Fruit fly (Drosophila melanogaster) whole organism, prepupa: ENCODE measurements around the gene CG42305.

ENCODE experiments used
- Blimp-1 ChIP-seq: fragments of 200-800 bp; sonication (Bioruptor generic); optimal IDR thresholded peaks from 3 replicates; lab custom pipeline; 2017; ENCODE audit warnings: missing biosample characterization, missing genetic modification characterization, mild to moderate bottlenecking, moderate library complexity, missing genetic modification reagents
- CG10669 ChIP-seq: fragments of 200-800 bp; sonication (Bioruptor generic); optimal IDR thresholded peaks from 3 replicates; lab custom pipeline; 2018; ENCODE audit warnings: missing biosample characterization, mild to moderate bottlenecking, missing genetic modification characterization, moderate library complexity
- CG11294 ChIP-seq: fragments of 200-800 bp; sonication (Bioruptor generic); IDR thresholded peaks from 2 replicates; pipeline ENCODE4 v1.3.6; 2022; ENCODE audit warnings: missing biosample characterization, missing genetic modification characterization
- CG11762 ChIP-seq: fragments of 200-800 bp; sonication (Bioruptor generic); optimal IDR thresholded peaks from 3 replicates; lab custom pipeline; 2016; ENCODE audit warnings: missing biosample characterization, missing genetic modification characterization; ENCODE audit not compliant: insufficient read depth
- CG15336 ChIP-seq: fragments of 200-800 bp; sonication (Bioruptor generic); IDR thresholded peaks from 2 replicates; pipeline ENCODE4 v1.3.6; 2022; ENCODE audit warnings: missing biosample characterization, missing genetic modification characterization
- CG16779 ChIP-seq: fragments of 200-800 bp; sonication (Bioruptor generic); optimal IDR thresholded peaks from 3 replicates; lab custom pipeline; 2017; ENCODE audit warnings: missing biosample characterization, mild to moderate bottlenecking, missing genetic modification characterization
- CG3032 ChIP-seq: fragments of 200-800 bp; optimal IDR thresholded peaks from 2 replicates; lab custom pipeline; 2019; ENCODE audit warnings: missing biosample characterization, mild to moderate bottlenecking, missing genetic modification characterization, moderate library complexity
- CG31627 ChIP-seq: fragments of 200-800 bp; sonication (Bioruptor generic); optimal IDR thresholded peaks from 3 replicates; lab custom pipeline; 2016; ENCODE audit warnings: missing biosample characterization, missing genetic modification characterization
- CG32006 ChIP-seq: fragments of 200-800 bp; sonication (Bioruptor generic); optimal IDR thresholded peaks from 3 replicates; lab custom pipeline; 2017; ENCODE audit warnings: missing biosample characterization, mild to moderate bottlenecking, missing genetic modification characterization
- CG34406 ChIP-seq: fragments of 200-800 bp; sonication (Bioruptor generic); optimal IDR thresholded peaks from 3 replicates; lab custom pipeline; 2016; ENCODE audit warnings: missing biosample characterization, missing genetic modification characterization
- CG3919 ChIP-seq: fragments of 200-800 bp; sonication (Bioruptor generic); optimal IDR thresholded peaks from 3 replicates; lab custom pipeline; 2016; ENCODE audit warnings: missing biosample characterization, missing genetic modification characterization
- CG6163 ChIP-seq: fragments of 200-800 bp; sonication (Bioruptor generic); IDR thresholded peaks from 3 replicates; pipeline ENCODE4 v1.3.6; 2022; ENCODE audit warnings: missing biosample characterization, missing genetic modification characterization
- CG6276 ChIP-seq: fragments of 200-800 bp; sonication (Bioruptor generic); optimal IDR thresholded peaks from 2 replicates; lab custom pipeline; 2017; ENCODE audit warnings: missing biosample characterization, mild to moderate bottlenecking, missing genetic modification characterization
- CG6792 ChIP-seq: fragments of 200-800 bp; sonication (Bioruptor generic); optimal IDR thresholded peaks from 3 replicates; lab custom pipeline; 2016; ENCODE audit warnings: missing biosample characterization, missing genetic modification characterization
- CG6808 ChIP-seq: fragments of 200-800 bp; sonication (Bioruptor generic); optimal IDR thresholded peaks from 3 replicates; lab custom pipeline; 2017; ENCODE audit warnings: missing biosample characterization, missing genetic modification characterization, mild to moderate bottlenecking, moderate library complexity, missing genetic modification reagents
- CG6854 ChIP-seq: fragments of 200-800 bp; sonication (Bioruptor generic); optimal IDR thresholded peaks from 2 replicates; lab custom pipeline; 2017; ENCODE audit warnings: missing biosample characterization, mild to moderate bottlenecking, missing genetic modification characterization
- CG7368 ChIP-seq: fragments of 200-800 bp; sonication (Bioruptor generic); optimal IDR thresholded peaks from 3 replicates; lab custom pipeline; 2016; ENCODE audit warnings: missing biosample characterization, missing genetic modification characterization
- CG8119 ChIP-seq: fragments of 200-800 bp; sonication (Bioruptor generic); IDR thresholded peaks from 3 replicates; pipeline ENCODE4 v1.3.6; 2022; ENCODE audit warnings: missing biosample characterization, missing genetic modification characterization
- CG8319 ChIP-seq: fragments of 200-800 bp; sonication (Bioruptor generic); optimal IDR thresholded peaks from 3 replicates; lab custom pipeline; 2016; ENCODE audit warnings: missing biosample characterization, missing genetic modification characterization
- CG8632 ChIP-seq: fragments of 200-800 bp; sonication (Bioruptor generic); optimal IDR thresholded peaks from 3 replicates; lab custom pipeline; 2016; ENCODE audit warnings: missing biosample characterization, missing genetic modification characterization
- CG9139 ChIP-seq: fragments of 200-800 bp; sonication (Bioruptor generic); optimal IDR thresholded peaks from 3 replicates; lab custom pipeline; 2017; ENCODE audit warnings: missing biosample characterization, mild to moderate bottlenecking, missing genetic modification characterization
- Eip93F ChIP-seq: fragments of 200-800 bp; sonication (Bioruptor generic); optimal IDR thresholded peaks from 2 replicates; lab custom pipeline; 2016; ENCODE audit warnings: missing biosample characterization, mild to moderate bottlenecking, missing genetic modification characterization
- Ets21C ChIP-seq: fragments of 200-800 bp; sonication (Bioruptor generic); optimal IDR thresholded peaks from 3 replicates; lab custom pipeline; 2016; ENCODE audit warnings: missing biosample characterization, missing genetic modification characterization
- Ets96B ChIP-seq: fragments of 200-800 bp; optimal IDR thresholded peaks from 2 replicates; lab custom pipeline; 2019; ENCODE audit warnings: missing biosample characterization, mild to moderate bottlenecking, missing genetic modification characterization, moderate library complexity
- Hr38 ChIP-seq: sonication (Bioruptor generic); optimal IDR thresholded peaks from 2 replicates; lab custom pipeline; 2016; ENCODE audit warnings: missing biosample characterization, missing genetic modification characterization
- Hr4 ChIP-seq: fragments of 200-800 bp; sonication (Bioruptor generic); optimal IDR thresholded peaks from 3 replicates; lab custom pipeline; 2016; ENCODE audit warnings: missing biosample characterization, missing genetic modification characterization
- Met ChIP-seq: fragments of 200-800 bp; sonication (Bioruptor generic); optimal IDR thresholded peaks from 3 replicates; lab custom pipeline; 2016; ENCODE audit warnings: missing biosample characterization, missing genetic modification characterization
- Smox ChIP-seq: fragments of 200-800 bp; sonication (Bioruptor generic); optimal IDR thresholded peaks from 3 replicates; lab custom pipeline; 2016; ENCODE audit warnings: missing biosample characterization, missing genetic modification characterization
- Sox102F ChIP-seq: fragments of 200-800 bp; sonication (Bioruptor generic); optimal IDR thresholded peaks from 2 replicates; lab custom pipeline; 2016; ENCODE audit warnings: missing biosample characterization, mild to moderate bottlenecking, missing genetic modification characterization
- Sox15 ChIP-seq: fragments of 200-800 bp; sonication (Bioruptor generic); optimal IDR thresholded peaks from 3 replicates; lab custom pipeline; 2016; ENCODE audit warnings: missing biosample characterization, missing genetic modification characterization
- achi ChIP-seq: fragments of 200-800 bp; sonication (Bioruptor generic); optimal IDR thresholded peaks from 3 replicates; lab custom pipeline; 2016; ENCODE audit warnings: missing biosample characterization, missing genetic modification characterization
- acj6 ChIP-seq: fragments of 200-800 bp; sonication (Bioruptor generic); optimal IDR thresholded peaks from 3 replicates; lab custom pipeline; 2016; ENCODE audit warnings: missing biosample characterization, missing genetic modification characterization
- eg ChIP-seq: fragments of 200-800 bp; sonication (Bioruptor generic); IDR thresholded peaks from 3 replicates; pipeline ENCODE4 v1.3.6; 2022; ENCODE audit warnings: missing biosample characterization, missing genetic modification characterization
- esn ChIP-seq: fragments of 200-800 bp; sonication (Bioruptor generic); optimal IDR thresholded peaks from 2 replicates; lab custom pipeline; 2016; ENCODE audit warnings: missing biosample characterization, mild to moderate bottlenecking, missing genetic modification characterization, moderate library complexity
- fd59A ChIP-seq: fragments of 200-800 bp; sonication (Bioruptor generic); optimal IDR thresholded peaks from 2 replicates; lab custom pipeline; 2017; ENCODE audit warnings: missing biosample characterization, mild to moderate bottlenecking, missing genetic modification characterization, missing genetic modification reagents
- fd85E ChIP-seq: fragments of 200-800 bp; sonication (Bioruptor generic); optimal IDR thresholded peaks from 3 replicates; lab custom pipeline; 2016; ENCODE audit warnings: missing biosample characterization, missing genetic modification characterization
- fkh ChIP-seq: fragments of 200-800 bp; sonication (Bioruptor generic); optimal IDR thresholded peaks from 3 replicates; lab custom pipeline; 2017; ENCODE audit warnings: missing biosample characterization, mild to moderate bottlenecking, missing genetic modification characterization, moderate library complexity
- lz ChIP-seq: fragments of 200-800 bp; sonication (Bioruptor generic); optimal IDR thresholded peaks from 3 replicates; lab custom pipeline; 2016; ENCODE audit warnings: missing biosample characterization, missing genetic modification characterization
- net ChIP-seq: fragments of 200-800 bp; sonication (Bioruptor generic); optimal IDR thresholded peaks from 3 replicates; lab custom pipeline; 2016; ENCODE audit warnings: missing biosample characterization, missing genetic modification characterization
- pdm3 ChIP-seq: fragments of 200-800 bp; sonication (Bioruptor generic); optimal IDR thresholded peaks from 3 replicates; lab custom pipeline; 2016; ENCODE audit warnings: missing biosample characterization, missing genetic modification characterization
- spab ChIP-seq: fragments of 200-800 bp; sonication (Bioruptor generic); optimal IDR thresholded peaks from 2 replicates; lab custom pipeline; 2017; ENCODE audit warnings: missing biosample characterization, mild to moderate bottlenecking, missing genetic modification characterization, missing genetic modification reagents
- ss ChIP-seq, 2 experiments: fragments of 200-800 bp; sonication (Bioruptor generic); optimal IDR thresholded peaks; 2 replicates in 1 of 2; 3 replicates in 1 of 2; lab custom pipeline; 2017 to 2018; ENCODE audit warnings: mild to moderate bottlenecking in 2 of 2, missing biosample characterization in 2 of 2, missing genetic modification characterization in 2 of 2, moderate library complexity in 1 of 2
- svp ChIP-seq: fragments of 200-800 bp; sonication (Bioruptor generic); peaks from one replicate; lab custom pipeline; 2016; ENCODE audit warnings: missing biosample characterization, missing genetic modification characterization
- topi ChIP-seq: fragments of 200-800 bp; sonication (Bioruptor generic); optimal IDR thresholded peaks from 3 replicates; lab custom pipeline; 2016; ENCODE audit warnings: missing biosample characterization, missing genetic modification characterization
- vri ChIP-seq: fragments of 200-800 bp; sonication (Bioruptor generic); optimal IDR thresholded peaks from 3 replicates; lab custom pipeline; 2016; ENCODE audit warnings: missing biosample characterization, mild to moderate bottlenecking, missing genetic modification characterization

CG42305 gene

DNA sequence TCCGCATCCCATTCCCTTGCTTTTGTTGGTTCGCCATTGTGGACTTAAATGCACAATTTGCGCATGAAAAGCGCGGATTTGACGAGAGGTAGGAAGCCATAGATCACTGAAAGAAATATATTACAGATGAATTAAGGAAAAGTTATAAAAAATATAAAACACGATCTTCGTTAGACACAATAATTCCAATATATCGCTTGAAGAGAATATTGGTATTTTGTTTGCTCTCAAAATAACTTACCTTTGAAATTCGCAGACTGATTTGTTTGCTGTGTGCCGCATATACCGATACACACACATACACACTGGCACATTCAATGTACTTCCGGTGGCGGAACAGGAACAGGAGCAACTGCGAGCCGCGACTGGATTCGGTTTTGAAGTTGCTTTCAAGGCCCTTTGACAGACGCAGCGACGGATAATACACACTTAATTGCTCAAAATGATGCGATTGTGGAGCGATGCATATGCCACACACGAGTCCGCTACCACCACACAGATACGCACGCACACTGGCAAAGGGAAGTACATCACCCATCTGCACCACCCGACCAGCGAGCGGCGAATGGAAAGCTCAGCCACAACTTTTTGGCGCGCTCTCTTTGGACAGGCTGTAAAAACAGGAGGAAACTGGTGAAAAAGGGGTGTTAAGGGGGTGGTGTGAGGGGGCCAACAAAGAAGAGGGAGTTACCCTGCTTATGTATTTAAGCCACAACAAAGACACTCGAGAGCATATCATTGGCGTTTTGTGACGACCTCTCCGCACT lies 6.6 kb upstream of the CG42305 start (continued):
- peak; percentile 43 for TF ChIP-seq CG10669 (GFP tag; lab: Kevin White, UChicago)
- peak; percentile 9 for TF ChIP-seq CG34406 (GFP tag; lab: Kevin White, UChicago)
- no peak for TF ChIP-seq CG6854 (GFP tag; lab: Kevin White, UChicago)
- no peak for TF ChIP-seq Sox15 (GFP tag; lab: Kevin White, UChicago)
- peak; percentile 81 for TF ChIP-seq svp
- TF ChIP-seq CG32006 = no peak
- TF ChIP-seq pdm3 (GFP tag; lab: Kevin White, UChicago) = peak; percentile 18
- TF ChIP-seq esn (GFP tag; lab: Kevin White, UChicago) = peak; percentile 65
- peak; percentile 39 for TF ChIP-seq CG6792 (GFP tag; lab: Kevin White, UChicago)
- no peak for TF ChIP-seq Hr38 (GFP tag; lab: Kevin White, UChicago)
- peak; percentile 66 for TF ChIP-seq Met (GFP tag; lab: Kevin White, UChicago)
- peak; percentile 36 for TF ChIP-seq Sox102F (GFP tag; lab: Kevin White, UChicago)
- peak; percentile 52 for TF ChIP-seq lz
- TF ChIP-seq spab (GFP tag; lab: Kevin White, UChicago) = peak; percentile 15
- peak; percentile 19 for TF ChIP-seq CG8632 (GFP tag; lab: Kevin White, UChicago)
- peak; percentile 25 for TF ChIP-seq achi (GFP tag; lab: Kevin White, UChicago)
- TF ChIP-seq Blimp-1 (GFP tag; lab: Kevin White, UChicago) = no peak
- no peak for TF ChIP-seq CG6276 (GFP tag; lab: Kevin White, UChicago)
- no peak for TF ChIP-seq eg
- TF ChIP-seq CG31627 (GFP tag; lab: Kevin White, UChicago) = peak; percentile 52
- TF ChIP-seq CG3919 (GFP tag; lab: Kevin White, UChicago) = peak; percentile 58
- peak; percentile 32 for TF ChIP-seq CG8319
- TF ChIP-seq CG15336 = no peak
- TF ChIP-seq topi (GFP tag; lab: Kevin White, UChicago) = peak; percentile 62
- TF ChIP-seq CG6808 (GFP tag; lab: Kevin White, UChicago) = no peak
- no peak for TF ChIP-seq CG9139 (GFP tag; lab: Kevin White, UChicago)
- TF ChIP-seq net (GFP tag; lab: Kevin White, UChicago) = no peak
- TF ChIP-seq Ets21C (GFP tag; lab: Kevin White, UChicago) = peak; percentile 41
- TF ChIP-seq CG11294 (GFP tag; lab: Robert Waterston, UW) = no peak
- TF ChIP-seq ss (GFP tag; optimal IDR thresholded peaks at IDR 0.05; lab: Kevin White, UChicago) = peak in 1 of 2 experiments; percentile 17
- TF ChIP-seq fkh (GFP tag; lab: Kevin White, UChicago) = no peak
- TF ChIP-seq CG8119 = no peak
- TF ChIP-seq Smox (GFP tag; lab: Kevin White, UChicago) = peak; percentile 64
- no peak for TF ChIP-seq Hr4
- no peak for TF ChIP-seq CG3032
- TF ChIP-seq vri = peak; percentile 37
- no peak for TF ChIP-seq CG16779 (tag; lab: Kevin White, UChicago)
- TF ChIP-seq, all 60 proteins: peak for 28

DNA sequence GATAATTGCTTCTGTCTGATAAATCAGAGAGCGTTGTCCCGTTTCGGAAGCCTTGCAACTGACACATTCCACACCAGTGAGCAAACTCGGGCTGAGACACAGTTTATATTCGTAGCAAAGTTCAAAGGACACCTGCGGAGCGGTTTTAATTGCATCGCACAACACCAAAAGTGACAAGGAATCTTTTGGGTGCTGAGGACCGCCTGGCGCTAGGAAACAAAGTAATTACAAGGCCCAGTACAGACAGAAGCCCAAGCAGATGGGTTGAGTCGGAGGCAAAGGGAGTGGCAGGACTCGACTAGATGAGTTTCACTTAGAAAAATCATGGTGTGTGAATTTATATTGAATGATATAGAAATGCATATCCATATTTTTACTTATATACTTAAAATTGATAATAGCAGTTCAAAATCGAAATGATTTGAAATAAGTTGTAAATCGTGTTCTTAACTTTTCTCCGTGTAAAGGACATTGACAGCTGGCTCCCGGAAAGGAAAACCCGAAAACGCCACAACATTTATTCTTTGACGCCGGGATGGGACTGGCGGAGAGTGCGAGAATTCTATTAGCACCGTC lies 3.6 kb upstream of the CG42305 start:
- TF ChIP-seq fd59A (no peak), CG7368 (no peak), Ets96B (tag; lab: Kevin White, UChicago) (no peak), CG8119 (no peak), CG3032 (no peak), CG6163 (GFP tag; lab: Robert Waterston, UW) (no peak), Eip93F (GFP tag; lab: Kevin White, UChicago) (no peak), pdm3 (GFP tag; lab: Kevin White, UChicago) (no peak), fd85E (GFP tag; lab: Kevin White, UChicago) (no peak), Met (GFP tag; lab: Kevin White, UChicago) (no peak), Ets21C (GFP tag; lab: Kevin White, UChicago) (no peak), Hr4 (no peak), achi (GFP tag; lab: Kevin White, UChicago) (no peak), CG31627 (GFP tag; lab: Kevin White, UChicago) (no peak), CG10669 (GFP tag; lab: Kevin White, UChicago) (no peak), CG11762 (no peak), acj6 (no peak), fkh (GFP tag; lab: Kevin White, UChicago) (no peak)
- TF ChIP-seq, all 60 proteins: peak for 0
